Fruit fly (Drosophila melanogaster) whole organism, embryonic: ENCODE data around the gene E2f1.

Source experiments
- CG12744 ChIP-seq: fragments of 200-800 bp; sonication (Bioruptor generic); optimal IDR thresholded peaks from 2 replicates; lab custom pipeline; 2016; ENCODE audit warnings: missing biosample characterization, missing genetic modification characterization
- CG13287 ChIP-seq: fragments of 200-800 bp; sonication (Bioruptor generic); IDR thresholded peaks from 2 replicates; pipeline ENCODE4 v1.3.6; 2022; ENCODE audit warnings: missing biosample characterization, missing genetic modification characterization; ENCODE audit not compliant: partially characterized antibody
- CG3726 ChIP-seq: fragments of 200-800 bp; sonication (Bioruptor generic); IDR thresholded peaks from 3 replicates; pipeline ENCODE4, ENCODE4 v1.3.6; 2022; ENCODE audit warnings: missing biosample characterization, missing genetic modification characterization
- CG4820 ChIP-seq: fragments of 200-800 bp; sonication (Bioruptor generic); optimal IDR thresholded peaks from 3 replicates; lab custom pipeline; 2016; ENCODE audit warnings: missing biosample characterization, missing genetic modification characterization
- CG5180 ChIP-seq: fragments of 200-800 bp; sonication (Bioruptor generic); optimal IDR thresholded peaks from 3 replicates; lab custom pipeline; 2017; ENCODE audit warnings: missing biosample characterization, missing genetic modification characterization, mild to moderate bottlenecking, moderate library complexity, missing genetic modification reagents
- Fer2 ChIP-seq: fragments of 200-800 bp; sonication (Bioruptor generic); optimal IDR thresholded peaks from 2 replicates; lab custom pipeline; 2018; ENCODE audit warnings: missing biosample characterization, mild to moderate bottlenecking, missing genetic modification characterization, moderate library complexity
- Ptx1 ChIP-seq: fragments of 200-800 bp; sonication (Bioruptor generic); IDR thresholded peaks from 2 replicates; pipeline ENCODE4 v1.3.6; 2022; ENCODE audit warnings: missing biosample characterization, missing genetic modification characterization
- ash1 ChIP-seq: fragments of 200-800 bp; sonication (Bioruptor generic); optimal IDR thresholded peaks from 2 replicates; lab custom pipeline; 2018; ENCODE audit warnings: missing biosample characterization, mild to moderate bottlenecking, missing genetic modification characterization
- dan ChIP-seq: fragments of 200-800 bp; sonication (Bioruptor generic); IDR thresholded peaks from 2 replicates; pipeline ENCODE4 v1.3.6; 2022; ENCODE audit warnings: missing biosample characterization, missing genetic modification characterization
- emc ChIP-seq: fragments of 200-800 bp; sonication (Bioruptor generic); optimal IDR thresholded peaks from 2 replicates; lab custom pipeline; 2016; ENCODE audit warnings: missing biosample characterization, missing genetic modification characterization
- fd96Cb ChIP-seq: fragments of 200-800 bp; sonication (Bioruptor generic); optimal IDR thresholded peaks from 2 replicates; lab custom pipeline; 2018; ENCODE audit warnings: missing biosample characterization, mild to moderate bottlenecking, missing genetic modification characterization, moderate library complexity
- her ChIP-seq: fragments of 200-800 bp; sonication (Bioruptor generic); optimal IDR thresholded peaks from 2 replicates; lab custom pipeline; 2016; ENCODE audit warnings: missing biosample characterization, missing genetic modification characterization
- kay ChIP-seq: fragments of 200-800 bp; sonication (Bioruptor generic); optimal IDR thresholded peaks from 2 replicates; lab custom pipeline; 2016; ENCODE audit warnings: missing biosample characterization, missing genetic modification characterization
- otp ChIP-seq: fragments of 200-800 bp; sonication (Bioruptor generic); IDR thresholded peaks from 3 replicates; pipeline ENCODE4, ENCODE4 v1.3.6; 2022; ENCODE audit warnings: missing biosample characterization, missing genetic modification characterization

DNA sequence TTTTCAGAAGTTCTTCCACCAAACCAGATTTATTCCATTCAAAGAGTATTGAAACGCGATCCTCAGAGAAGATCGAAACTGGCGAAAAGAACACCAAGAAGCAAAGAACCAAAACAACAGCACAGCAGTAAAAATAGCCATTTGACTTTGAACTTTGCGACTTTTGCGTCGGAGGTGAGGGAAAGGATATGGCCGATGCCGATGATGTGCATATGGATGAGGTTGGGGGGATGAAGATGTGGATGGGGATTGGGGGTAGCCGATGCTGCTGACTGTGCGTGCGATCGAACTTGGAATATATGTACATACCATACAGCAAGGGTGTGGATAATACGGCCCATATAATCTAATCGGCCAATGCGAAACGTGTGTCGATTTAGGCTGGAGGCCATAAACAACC, 7.2 kb downstream of the E2f1 start:
- TF ChIP-seq CG5180 (no peak), ash1 (GFP tag; lab: Kevin White, UChicago) (no peak), CG12744 (no peak), CG4820 (GFP tag; lab: Kevin White, UChicago) (no peak), otp (no peak), kay (no peak), Ptx1 (GFP tag; lab: Robert Waterston, UW) (no peak), Fer2 (tag; lab: Kevin White, UChicago) (no peak), dan (GFP tag; lab: Robert Waterston, UW) (no peak), her (GFP tag; lab: Kevin White, UChicago) (no peak), CG13287 (no peak), CG3726 (GFP tag; lab: Robert Waterston, UW) (no peak), emc (GFP tag; lab: Kevin White, UChicago) (no peak), fd96Cb (no peak)
